Worm (Caenorhabditis elegans): ENCODE measurements around the gene C18D11.7.
"Not testable (repeated sequence)": the region's sequence is repeated elsewhere in the genome, so short reads cannot be mapped to it uniquely, and the experiment has no call there.

DNA sequence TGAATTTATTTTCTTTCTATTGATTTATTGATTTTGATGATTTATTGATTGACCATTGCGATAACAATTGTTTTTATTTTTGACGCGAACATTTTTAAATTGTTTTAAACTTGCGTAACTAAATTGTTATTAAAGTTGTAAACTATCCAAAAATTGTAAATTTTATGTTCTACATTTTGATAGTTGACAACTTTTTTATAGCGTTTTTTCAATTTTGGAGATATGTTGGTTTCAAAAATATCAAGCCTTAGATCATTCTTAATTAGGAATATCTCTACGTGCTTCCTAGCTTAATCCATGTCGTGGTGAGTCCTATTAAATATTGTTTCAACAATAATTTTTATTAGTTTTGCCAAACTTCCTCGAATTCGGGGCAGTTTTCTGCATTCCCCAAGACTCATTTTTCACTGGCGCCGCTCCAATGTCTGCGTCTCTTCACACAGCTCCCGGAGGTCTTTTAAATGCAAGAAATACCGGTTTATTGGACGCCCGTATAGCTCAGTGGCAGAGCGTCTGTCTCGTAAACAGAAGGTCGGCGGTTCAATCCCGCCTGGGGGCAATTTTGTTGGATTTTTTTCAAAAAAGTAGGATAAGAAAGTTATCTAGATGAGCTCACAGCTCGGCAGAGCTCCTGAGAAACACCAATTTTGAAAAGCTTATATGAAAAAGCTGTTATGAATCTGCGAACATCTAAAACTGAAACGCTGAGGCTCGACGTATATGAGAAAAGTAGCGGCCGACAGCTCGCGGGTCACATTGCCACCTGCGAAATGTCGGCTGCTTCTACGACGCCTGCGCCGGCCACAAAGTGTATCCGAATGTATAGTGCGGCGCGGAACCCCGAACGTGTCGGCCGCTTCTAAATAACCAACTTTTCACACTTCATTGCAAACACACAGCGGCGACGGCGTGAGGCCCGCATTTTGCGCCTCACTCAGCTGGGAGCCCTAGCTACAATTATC, 14.0 kb downstream of the C18D11.7 start, which contains the start of gene C24H11.2:
- TF ChIP-seq T22C8.4 (GFP tag; IDR thresholded peaks at IDR 0.05): peak; percentile 35; the same call in 1 of the 2 replicates
- TF ChIP-seq flt-1 (GFP tag; IDR thresholded peaks at IDR 0.05): peak; percentile 73
- TF ChIP-seq ztf-23 (GFP tag; IDR thresholded peaks at IDR 0.05): peak; percentile 71; the same call in 1 of the 2 replicates
- not testable (repeated sequence) for TF ChIP-seq ref-1 (GFP tag; conservative IDR thresholded peaks at IDR 0.05); med-1 (GFP tag; optimal IDR thresholded peaks at IDR 0.05; ENCODE audit: insufficient read depth); ztf-29 (GFP tag; IDR thresholded peaks at IDR 0.05)
- peak; percentile 4 for TF ChIP-seq cog-1 (tag; optimal IDR thresholded peaks at IDR 0.05)
- TF ChIP-seq klf-2 (GFP tag; conservative IDR thresholded peaks at IDR 0.05): peak; percentile 76
